Fruit fly (Drosophila melanogaster): ENCODE data around the gene CG2926.
A peak's percentile ranks its signal among the peaks of the same experiment; 100 is the strongest.

dm6 chr3R:5554852-5555251 lies 33.3 kb downstream of the CG2926 start, which contains the start of gene Snm1:
- TF ChIP-seq CG10147 (GFP tag; optimal IDR thresholded peaks at IDR 0.05) (no peak), CG2116 (GFP tag; optimal IDR thresholded peaks at IDR 0.05) (peak; percentile 23), MTF-1 (GFP tag; optimal IDR thresholded peaks at IDR 0.05; ENCODE audit: borderline replicate concordance) (no peak), Hsf (GFP tag; optimal IDR thresholded peaks at IDR 0.05) (no peak), BEAF-32 (GFP tag; optimal IDR thresholded peaks at IDR 0.05) (peak; percentile 9)
